Worm (Caenorhabditis elegans) whole organism, mixed stage, embryonic: Measurements from ENCODE around the gene K04A8.19.

Experiments used
- M03D4.4 ChIP-seq: sonication (generic microtip); optimal IDR thresholded peaks from 2 replicates; lab custom pipeline; 2017; ENCODE audit warnings: mild to moderate bottlenecking, missing genetic modification characterization, missing compliant biosample characterization
- blmp-1 ChIP-seq: fragments of 150-350 bp; optimal IDR thresholded peaks from 2 replicates; lab custom pipeline; 2014; ENCODE audit warnings: missing biosample characterization, missing genetic modification characterization
- ceh-39 ChIP-seq: fragments of 150-350 bp; optimal IDR thresholded peaks from 2 replicates; lab custom pipeline; 2014; ENCODE audit warnings: missing biosample characterization, missing genetic modification characterization
- ceh-43 ChIP-seq: fragments of 200-800 bp; sonication (Bioruptor generic); optimal IDR thresholded peaks from 2 replicates; lab custom pipeline; 2018; ENCODE audit warnings: mild to moderate bottlenecking, missing genetic modification characterization, moderate library complexity, missing compliant biosample characterization
- ceh-83 ChIP-seq: fragments of 200-800 bp; sonication (Bioruptor generic); optimal IDR thresholded peaks from 2 replicates; lab custom pipeline; 2018; ENCODE audit warnings: mild to moderate bottlenecking, missing genetic modification characterization, missing compliant biosample characterization
- cnd-1 ChIP-seq: fragments of 200-800 bp; sonication (Bioruptor generic); optimal IDR thresholded peaks from 2 replicates; lab custom pipeline; 2018; ENCODE audit warnings: mild to moderate bottlenecking, missing genetic modification characterization, missing compliant biosample characterization
- drap-1 ChIP-seq: fragments of 200-800 bp; sonication (Bioruptor generic); optimal IDR thresholded peaks from 3 replicates; lab custom pipeline; 2018; ENCODE audit warnings: mild to moderate bottlenecking, missing genetic modification characterization, missing compliant biosample characterization
- elt-1 ChIP-seq: sonication (generic microtip); optimal IDR thresholded peaks from 2 replicates; lab custom pipeline; 2017; ENCODE audit warnings: missing genetic modification characterization, mild to moderate bottlenecking, missing compliant biosample characterization, antibody characterized with exemption, moderate library complexity, borderline replicate concordance; ENCODE audit not compliant: insufficient read depth
- flh-1 ChIP-seq: fragments of 200-800 bp; sonication (Bioruptor generic); optimal IDR thresholded peaks from 2 replicates; lab custom pipeline; 2018; ENCODE audit warnings: mild to moderate bottlenecking, missing genetic modification characterization, moderate library complexity, missing compliant biosample characterization
- ham-2 ChIP-seq: fragments of 200-800 bp; sonication (Bioruptor generic); optimal IDR thresholded peaks from 2 replicates; lab custom pipeline; 2018; ENCODE audit warnings: mild to moderate bottlenecking, missing genetic modification characterization, missing compliant biosample characterization
- hlh-1 ChIP-seq: fragments of 150-350 bp; optimal IDR thresholded peaks from 2 replicates; lab custom pipeline; 2014; ENCODE audit warnings: missing biosample characterization, missing genetic modification reagents, missing genetic modification characterization
- lin-13 ChIP-seq: fragments of 150-350 bp; optimal IDR thresholded peaks from 2 replicates; lab custom pipeline; 2014; ENCODE audit warnings: missing biosample characterization, missing genetic modification characterization
- lin-32 ChIP-seq: fragments of 200-800 bp; sonication (Bioruptor generic); optimal IDR thresholded peaks from 2 replicates; lab custom pipeline; 2018; ENCODE audit warnings: mild to moderate bottlenecking, missing genetic modification characterization, missing compliant biosample characterization
- lsy-2 ChIP-seq: fragments of 150-350 bp; optimal IDR thresholded peaks from 2 replicates; lab custom pipeline; 2014; ENCODE audit warnings: missing biosample characterization, missing genetic modification characterization
- mab-5 ChIP-seq: fragments of 150-350 bp; optimal IDR thresholded peaks from 2 replicates; lab custom pipeline; 2014; ENCODE audit warnings: missing biosample characterization, missing genetic modification characterization
- mep-1 ChIP-seq: fragments of 150-350 bp; optimal IDR thresholded peaks from 2 replicates; lab custom pipeline; 2017; ENCODE audit warnings: missing biosample characterization, missing genetic modification reagents, missing genetic modification characterization, inconsistent platforms
- mls-2 ChIP-seq: sonication (generic microtip); optimal IDR thresholded peaks from 2 replicates; lab custom pipeline; 2016; ENCODE audit warnings: mild to moderate bottlenecking, missing genetic modification characterization, moderate library complexity, missing compliant biosample characterization
- nhr-12 ChIP-seq: fragments of 150-350 bp; optimal IDR thresholded peaks from 2 replicates; lab custom pipeline; 2014; ENCODE audit warnings: missing biosample characterization, missing genetic modification characterization
- nhr-2 ChIP-seq: fragments of 150-350 bp; optimal IDR thresholded peaks from 2 replicates; lab custom pipeline; 2014; ENCODE audit warnings: missing biosample characterization, missing genetic modification characterization
- nhr-237 ChIP-seq: fragments of 150-350 bp; optimal IDR thresholded peaks from 2 replicates; lab custom pipeline; 2014; ENCODE audit warnings: missing biosample characterization, missing genetic modification characterization
- nhr-28 ChIP-seq: fragments of 150-350 bp; optimal IDR thresholded peaks from 2 replicates; lab custom pipeline; 2014; ENCODE audit warnings: missing biosample characterization, missing genetic modification characterization
- sem-2 ChIP-seq: fragments of 200-800 bp; sonication (Bioruptor generic); optimal IDR thresholded peaks from 2 replicates; lab custom pipeline; 2018; ENCODE audit warnings: mild to moderate bottlenecking, missing genetic modification characterization, missing compliant biosample characterization
- snpc-4 ChIP-seq: fragments of 150-350 bp; optimal IDR thresholded peaks from 2 replicates; lab custom pipeline; 2014; ENCODE audit warnings: missing biosample characterization, missing genetic modification characterization
- sptf-1 ChIP-seq: sonication (generic microtip); optimal IDR thresholded peaks from 2 replicates; lab custom pipeline; 2017; ENCODE audit warnings: mild to moderate bottlenecking, missing genetic modification characterization, moderate library complexity, missing compliant biosample characterization
- unc-120 ChIP-seq: sonication (generic microtip); optimal IDR thresholded peaks from 2 replicates; lab custom pipeline; 2017; ENCODE audit warnings: missing genetic modification characterization, missing compliant biosample characterization; ENCODE audit not compliant: poor library complexity, severe bottlenecking
- unc-39 ChIP-seq: fragments of 150-350 bp; optimal IDR thresholded peaks from 2 replicates; lab custom pipeline; 2014; ENCODE audit warnings: missing biosample characterization, missing genetic modification characterization
- unc-62 ChIP-seq: fragments of 150-350 bp; optimal IDR thresholded peaks from 2 replicates; lab custom pipeline; 2014; ENCODE audit warnings: missing biosample characterization, missing genetic modification reagents, missing genetic modification characterization
- zip-8 ChIP-seq: fragments of 150-350 bp; optimal IDR thresholded peaks from 2 replicates; lab custom pipeline; 2014; ENCODE audit warnings: missing biosample characterization, missing genetic modification characterization
- ztf-11 ChIP-seq: fragments of 150-350 bp; optimal IDR thresholded peaks from 2 replicates; lab custom pipeline; 2014; ENCODE audit warnings: missing biosample characterization, missing genetic modification characterization

The K04A8.19 gene

DNA sequence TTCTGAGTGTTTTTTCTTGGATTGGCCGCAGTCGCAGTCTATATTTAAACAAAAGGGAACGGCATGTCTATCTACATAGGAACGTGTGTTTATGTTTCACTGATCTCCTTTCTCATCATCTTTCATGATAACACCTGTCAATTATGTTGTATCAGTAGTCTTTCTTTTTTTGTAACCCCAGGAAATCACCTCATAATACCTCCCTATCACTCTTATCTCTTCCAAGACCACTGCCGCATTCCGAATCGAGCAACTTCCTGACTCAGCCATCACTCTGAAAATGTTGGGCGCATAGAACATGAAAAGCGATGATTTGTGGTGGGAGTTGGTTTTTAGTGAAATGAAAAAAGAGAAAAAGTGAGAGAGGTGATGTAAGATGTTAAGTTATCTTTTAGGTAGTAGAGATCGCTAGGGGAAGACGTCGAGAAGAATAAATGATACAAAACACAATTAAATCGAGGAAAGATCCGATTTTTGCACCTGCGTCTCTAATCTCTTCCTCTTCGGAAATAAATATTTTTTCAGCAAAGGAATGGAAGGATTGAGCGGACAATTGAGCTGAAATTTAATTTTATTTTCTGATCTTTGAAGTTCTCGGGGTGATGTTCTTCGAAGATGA, 31.2 kb downstream of the K04A8.19 start:
- no peak for TF ChIP-seq ceh-39
- no peak for TF ChIP-seq ztf-11 (tag; lab: Kevin White, UChicago)
- TF ChIP-seq snpc-4 (tag; lab: Kevin White, UChicago): no peak
- TF ChIP-seq unc-62 (GFP tag; lab: Kevin White, UChicago): no peak
- TF ChIP-seq ceh-83 (GFP tag; lab: Kevin White, UChicago): no peak
- no peak for TF ChIP-seq elt-1 (tag; lab: Kevin White, UChicago)
- no peak for TF ChIP-seq blmp-1
- TF ChIP-seq lin-32 (GFP tag; lab: Kevin White, UChicago): no peak
- no peak for TF ChIP-seq zip-8 (tag; lab: Kevin White, UChicago)
- no peak for TF ChIP-seq lsy-2 (tag; lab: Kevin White, UChicago)

DNA sequence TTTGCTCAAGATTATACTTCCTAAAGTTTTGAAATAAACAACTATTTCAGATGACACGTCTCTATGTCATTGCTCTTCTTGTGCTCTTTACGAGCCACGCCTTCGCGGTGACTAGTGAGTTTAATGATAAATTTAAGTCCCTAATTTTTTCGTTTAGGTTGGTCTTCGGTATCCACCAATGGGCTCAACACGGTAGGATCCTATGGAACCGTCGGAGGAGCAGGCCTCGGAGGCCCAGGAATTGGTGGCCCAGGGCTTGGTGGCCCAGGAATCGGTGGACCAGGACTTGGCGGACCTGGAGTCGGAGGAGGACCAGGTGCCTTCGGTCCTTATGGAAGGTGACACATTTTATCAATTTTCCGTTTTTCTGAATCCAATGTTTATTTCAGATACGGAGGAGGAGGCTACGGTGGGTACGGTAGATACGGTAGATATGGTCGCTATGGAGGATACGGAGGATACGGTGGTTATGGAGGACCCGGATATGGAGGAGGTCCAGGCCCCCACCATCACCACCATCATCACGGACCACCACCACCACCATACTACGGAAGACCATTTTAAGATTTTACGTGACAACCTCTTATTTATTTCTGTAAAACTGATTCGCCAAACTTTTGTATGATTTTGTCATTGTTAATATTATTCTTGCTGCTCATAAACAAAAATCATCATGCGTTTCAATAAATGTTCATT, 33.7 kb downstream of the K04A8.19 start, which contains the start of the genes F46E10.2 and F46E10.18:
F46E10.2 (plus strand) TSS at position 51 of the 696 bp plus-strand sequence.
F46E10.18 (plus strand) TSS at position 646 of the 696 bp plus-strand sequence.
- TF ChIP-seq mep-1 (tag; lab: Kevin White, UChicago): no peak
- no peak for TF ChIP-seq elt-1 (tag; lab: Kevin White, UChicago)
- no peak for TF ChIP-seq mls-2 (tag; lab: Kevin White, UChicago)
- no peak for TF ChIP-seq mab-5 (tag; lab: Kevin White, UChicago)
- TF ChIP-seq M03D4.4 (tag; lab: Kevin White, UChicago): no peak

DNA sequence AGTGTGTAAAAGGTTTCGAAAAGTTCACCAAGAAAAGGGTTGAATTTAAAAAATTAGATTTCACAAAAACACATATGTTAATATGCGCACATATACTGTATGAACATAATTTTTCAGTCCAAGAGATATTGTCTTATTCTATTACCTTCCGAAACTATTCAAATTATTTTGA, 36.1 kb downstream of the K04A8.19 start, which contains the start of gene F46E10.3:
F46E10.3 (plus strand) TSS at position 73 of the 172 bp plus-strand sequence.
- no peak for TF ChIP-seq lin-13 (tag; lab: Kevin White, UChicago)
- TF ChIP-seq ceh-43 (GFP tag; lab: Kevin White, UChicago): no peak
- TF ChIP-seq nhr-237 (tag; lab: Kevin White, UChicago): no peak
- TF ChIP-seq nhr-28 (tag; lab: Kevin White, UChicago): no peak
- no peak for TF ChIP-seq ham-2
- TF ChIP-seq sptf-1 (tag; lab: Kevin White, UChicago): no peak
- no peak for TF ChIP-seq sem-2 (GFP tag; lab: Kevin White, UChicago)
- no peak for TF ChIP-seq unc-62 (GFP tag; lab: Kevin White, UChicago)
- TF ChIP-seq ztf-11 (tag; lab: Kevin White, UChicago): no peak
- TF ChIP-seq drap-1 (GFP tag; lab: Kevin White, UChicago): no peak
- TF ChIP-seq nhr-12: no peak
- TF ChIP-seq nhr-2 (tag; lab: Kevin White, UChicago): no peak
- no peak for TF ChIP-seq lin-32 (GFP tag; lab: Kevin White, UChicago)
- no peak for TF ChIP-seq ceh-83 (GFP tag; lab: Kevin White, UChicago)
- TF ChIP-seq cnd-1: no peak
- no peak for TF ChIP-seq unc-39
- TF ChIP-seq flh-1 (GFP tag; lab: Kevin White, UChicago): no peak
- TF ChIP-seq blmp-1: no peak

DNA sequence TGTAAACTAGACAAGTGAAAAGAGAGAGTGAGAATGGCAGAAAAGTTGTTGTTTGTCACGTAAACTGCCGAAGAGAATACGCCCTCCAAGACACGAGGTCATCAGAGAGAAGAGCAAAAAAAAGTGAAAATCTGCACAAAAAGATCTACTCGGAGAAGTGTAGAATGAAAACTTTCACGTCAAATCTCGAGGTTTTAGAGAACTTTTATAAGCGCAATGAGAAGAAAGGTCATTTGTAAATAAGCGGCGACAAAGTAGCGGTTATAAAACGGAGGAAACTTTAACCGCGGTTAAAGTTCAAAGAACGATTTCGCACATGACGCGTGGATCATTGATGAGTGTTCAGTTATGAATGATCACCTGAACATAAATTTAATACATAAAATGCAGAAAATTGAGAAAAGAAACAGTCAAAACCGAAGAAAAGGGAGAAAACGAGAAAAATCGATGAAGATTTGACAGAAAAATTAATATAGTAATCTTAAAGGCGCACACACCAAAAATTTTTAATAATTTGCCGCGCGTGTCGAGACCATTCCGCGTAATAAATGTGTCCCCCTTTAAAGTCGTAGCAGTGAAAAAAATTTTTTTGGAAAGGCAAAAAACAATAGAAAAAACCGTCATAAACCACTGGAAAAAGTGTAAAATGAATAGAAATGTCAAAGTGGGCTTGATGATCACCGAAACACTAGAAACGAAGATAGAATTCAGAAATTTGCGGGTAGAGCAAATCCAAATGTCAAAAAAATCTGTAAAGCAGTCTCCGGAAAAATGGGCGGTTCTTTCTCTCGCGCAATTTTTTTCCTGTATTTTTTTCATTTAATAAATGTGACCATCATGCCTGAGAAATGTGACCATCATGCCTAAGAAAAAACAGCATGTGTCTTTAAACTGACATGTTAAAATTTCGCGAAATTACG, 36.6 kb downstream of the K04A8.19 start:
- peak; percentile 20 for TF ChIP-seq hlh-1 (tag; lab: Kevin White, UChicago)
- TF ChIP-seq zip-8 (tag; lab: Kevin White, UChicago): no peak
- peak; percentile 2 for TF ChIP-seq unc-120 (tag; lab: Kevin White, UChicago)
